Worm (Caenorhabditis elegans) whole organism, L3 larva: ENCODE measurements around the gene T05E12.3.

Experiments used
- R02D3.7 ChIP-seq: fragments of 150-350 bp; optimal IDR thresholded peaks from 2 replicates; lab custom pipeline; 2014; ENCODE audit warnings: missing biosample characterization, missing genetic modification characterization
- aly-2 ChIP-seq: fragments of 150-350 bp; optimal IDR thresholded peaks from 2 replicates; lab custom pipeline; 2014; ENCODE audit warnings: missing biosample characterization, missing genetic modification characterization
- ceh-16 ChIP-seq: sonication (generic microtip); optimal IDR thresholded peaks from 2 replicates; lab custom pipeline; 2017; ENCODE audit warnings: missing biosample characterization, missing genetic modification characterization
- ceh-28 ChIP-seq: fragments of 150-350 bp; optimal IDR thresholded peaks from 2 replicates; lab custom pipeline; 2014; ENCODE audit warnings: missing biosample characterization, missing genetic modification reagents, missing genetic modification characterization
- ceh-9 ChIP-seq: sonication (generic microtip); optimal IDR thresholded peaks from 2 replicates; lab custom pipeline; 2018; ENCODE audit warnings: missing biosample characterization, missing genetic modification characterization
- daf-12 ChIP-seq: fragments of 150-350 bp; optimal IDR thresholded peaks from 2 replicates; lab custom pipeline; 2014; ENCODE audit warnings: missing biosample characterization, missing genetic modification reagents, missing genetic modification characterization
- egl-27 ChIP-seq: sonication (generic microtip); optimal IDR thresholded peaks from 4 replicates; lab custom pipeline; 2017; ENCODE audit warnings: missing biosample characterization, missing genetic modification reagents, missing genetic modification characterization
- egl-5 ChIP-seq: fragments of 150-350 bp; optimal IDR thresholded peaks from 2 replicates; lab custom pipeline; 2017; ENCODE audit warnings: missing biosample characterization, missing genetic modification reagents, missing genetic modification characterization, inconsistent platforms
- elt-1 ChIP-seq: fragments of 150-350 bp; optimal IDR thresholded peaks from 2 replicates; lab custom pipeline; 2014; ENCODE audit warnings: missing biosample characterization, missing genetic modification characterization
- elt-2 ChIP-seq: sonication (generic microtip); optimal IDR thresholded peaks from 2 replicates; lab custom pipeline; 2016; ENCODE audit warnings: missing genetic modification reagents, mild to moderate bottlenecking, missing genetic modification characterization, missing compliant biosample characterization
- elt-3 ChIP-seq, 3 experiments: fragments of 150-350 bp in 1 of 3; sonication (generic microtip) in 2 of 3; optimal IDR thresholded peaks; 2 replicates in 2 of 3; 4 replicates in 1 of 3; lab custom pipeline; 2014 to 2017; ENCODE audit warnings: missing biosample characterization in 3 of 3, missing genetic modification characterization in 3 of 3
- eor-1 ChIP-seq, 2 experiments: fragments of 150-350 bp; optimal IDR thresholded peaks; 2 replicates each; lab custom pipeline; 2014 to 2018; ENCODE audit warnings: missing biosample characterization in 2 of 2, missing genetic modification characterization in 2 of 2
- fkh-2 ChIP-seq: fragments of 150-350 bp; optimal IDR thresholded peaks from 2 replicates; lab custom pipeline; 2014; ENCODE audit warnings: missing biosample characterization, missing genetic modification reagents, missing genetic modification characterization
- fos-1 ChIP-seq: fragments of 150-350 bp; optimal IDR thresholded peaks from 2 replicates; lab custom pipeline; 2014; ENCODE audit warnings: missing biosample characterization, missing genetic modification characterization
- hmg-11 ChIP-seq: sonication (generic microtip); optimal IDR thresholded peaks from 2 replicates; lab custom pipeline; 2016; ENCODE audit warnings: missing genetic modification characterization, missing compliant biosample characterization
- jun-1 ChIP-seq: fragments of 150-350 bp; optimal IDR thresholded peaks from 2 replicates; lab custom pipeline; 2014; ENCODE audit warnings: missing biosample characterization, missing genetic modification reagents, missing genetic modification characterization
- lin-39 ChIP-seq: fragments of 150-350 bp; optimal IDR thresholded peaks from 2 replicates; lab custom pipeline; 2018; ENCODE audit warnings: missing biosample characterization, missing genetic modification reagents, missing genetic modification characterization
- mdl-1 ChIP-seq: fragments of 150-350 bp; optimal IDR thresholded peaks from 2 replicates; lab custom pipeline; 2014; ENCODE audit warnings: missing biosample characterization, missing genetic modification characterization
- mml-1 ChIP-seq: fragments of 150-350 bp; sonication (generic microtip); optimal IDR thresholded peaks from 3 replicates; lab custom pipeline; 2014; ENCODE audit warnings: missing biosample characterization, missing genetic modification characterization
- nfya-1 ChIP-seq: sonication (generic microtip); optimal IDR thresholded peaks from 2 replicates; lab custom pipeline; 2017; ENCODE audit warnings: missing genetic modification characterization, mild to moderate bottlenecking, missing compliant biosample characterization, antibody characterized with exemption, moderate library complexity; ENCODE audit not compliant: insufficient read depth
- nhr-12 ChIP-seq: fragments of 150-350 bp; optimal IDR thresholded peaks from 2 replicates; lab custom pipeline; 2014; ENCODE audit warnings: missing biosample characterization, missing genetic modification characterization
- nhr-23 ChIP-seq: fragments of 150-350 bp; optimal IDR thresholded peaks from 2 replicates; lab custom pipeline; 2014; ENCODE audit warnings: missing biosample characterization, missing genetic modification reagents, missing genetic modification characterization
- nhr-237 ChIP-seq: fragments of 150-350 bp; optimal IDR thresholded peaks from 2 replicates; lab custom pipeline; 2014; ENCODE audit warnings: missing biosample characterization, missing genetic modification characterization
- nhr-25 ChIP-seq: sonication (generic microtip); optimal IDR thresholded peaks from 2 replicates; lab custom pipeline; 2017; ENCODE audit warnings: missing biosample characterization, missing genetic modification characterization
- nhr-28 ChIP-seq: fragments of 150-350 bp; optimal IDR thresholded peaks from 2 replicates; lab custom pipeline; 2014; ENCODE audit warnings: missing biosample characterization, missing genetic modification characterization
- nhr-67 ChIP-seq: fragments of 150-350 bp; optimal IDR thresholded peaks from 2 replicates; lab custom pipeline; 2014; ENCODE audit warnings: missing biosample characterization, missing genetic modification characterization
- nhr-76 ChIP-seq: fragments of 150-350 bp; sonication (generic microtip); optimal IDR thresholded peaks from 5 replicates; lab custom pipeline; 2014; ENCODE audit warnings: missing biosample characterization, missing genetic modification characterization
- nhr-77 ChIP-seq: fragments of 150-350 bp; optimal IDR thresholded peaks from 2 replicates; lab custom pipeline; 2014; ENCODE audit warnings: missing biosample characterization, missing genetic modification characterization
- pha-4 ChIP-seq: fragments of 150-350 bp; optimal IDR thresholded peaks from 2 replicates; lab custom pipeline; 2014; ENCODE audit warnings: missing biosample characterization, missing genetic modification reagents, missing genetic modification characterization
- pqm-1 ChIP-seq: fragments of 150-350 bp; optimal IDR thresholded peaks from 2 replicates; lab custom pipeline; 2017; ENCODE audit warnings: missing biosample characterization, missing genetic modification characterization, inconsistent platforms
- sea-2 ChIP-seq: fragments of 150-350 bp; sonication (generic microtip); optimal IDR thresholded peaks from 4 replicates; lab custom pipeline; 2014; ENCODE audit warnings: missing biosample characterization, missing genetic modification reagents, missing genetic modification characterization
- skn-1 ChIP-seq: fragments of 150-350 bp; optimal IDR thresholded peaks from 2 replicates; lab custom pipeline; 2014; ENCODE audit warnings: missing biosample characterization, missing genetic modification characterization
- snpc-4 ChIP-seq: fragments of 150-350 bp; optimal IDR thresholded peaks from 2 replicates; lab custom pipeline; 2014; ENCODE audit warnings: missing biosample characterization, missing genetic modification characterization
- tbx-2 ChIP-seq: sonication (generic microtip); optimal IDR thresholded peaks from 2 replicates; lab custom pipeline; 2016; ENCODE audit warnings: mild to moderate bottlenecking, missing genetic modification characterization, missing compliant biosample characterization
- unc-39 ChIP-seq: sonication (generic microtip); optimal IDR thresholded peaks from 4 replicates; lab custom pipeline; 2017; ENCODE audit warnings: missing biosample characterization, missing genetic modification characterization
- zag-1 ChIP-seq: fragments of 150-350 bp; optimal IDR thresholded peaks from 2 replicates; lab custom pipeline; 2014; ENCODE audit warnings: missing biosample characterization, missing genetic modification characterization
- ztf-11 ChIP-seq: fragments of 150-350 bp; optimal IDR thresholded peaks from 2 replicates; lab custom pipeline; 2014; ENCODE audit warnings: missing biosample characterization, missing genetic modification characterization
- ztf-4 ChIP-seq: fragments of 150-350 bp; optimal IDR thresholded peaks from 2 replicates; lab custom pipeline; 2014; ENCODE audit warnings: missing biosample characterization, missing genetic modification characterization

The T05E12.3 gene

DNA sequence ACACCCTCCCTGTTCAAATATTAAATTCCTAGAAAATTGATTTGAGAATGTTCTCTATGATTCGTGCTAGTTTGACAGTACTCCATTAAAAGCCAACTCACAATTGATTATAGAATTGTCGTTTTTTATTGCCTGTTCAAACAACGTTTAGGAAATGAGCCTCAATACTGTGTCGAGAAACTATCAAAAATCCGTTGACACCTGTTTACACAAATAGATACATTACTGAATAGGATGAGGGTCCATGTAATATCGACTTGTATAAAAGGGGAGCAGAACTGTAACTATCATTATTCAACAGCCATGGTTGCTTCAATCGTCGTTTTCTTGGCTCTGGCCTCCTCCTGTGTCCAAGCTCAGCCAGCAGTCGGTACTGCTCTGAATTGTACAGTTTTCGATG lies 23.0 kb upstream of the T05E12.3 start, which contains the start of gene ZK218.5:
TSS of gene ZK218.5 (plus strand) at position 301 of the 400 bp plus-strand sequence.
- TF ChIP-seq R02D3.7 (no peak), hmg-11 (no peak), nhr-237 (tag; lab: Kevin White, UChicago) (no peak), nhr-76 (no peak), mdl-1 (no peak), elt-3 (tag; optimal IDR thresholded peaks at IDR 0.05; lab: Kevin White, UChicago) (no peak), sea-2 (no peak), jun-1 (tag; lab: Kevin White, UChicago) (no peak), fos-1 (no peak), nhr-25 (tag; lab: Kevin White, UChicago) (no peak), pha-4 (tag; lab: Kevin White, UChicago) (no peak), snpc-4 (no peak), egl-5 (tag; lab: Kevin White, UChicago) (no peak)

ce11 chrV:17098669-17099068 lies 20.9 kb upstream of the T05E12.3 start, which contains the start of the genes ZK218.3 and ZK218.4:
Gene ZK218.3, minus strand, starts transcription at chrV:17098769.
Gene ZK218.4, plus strand, starts transcription at chrV:17098854.
- TF ChIP-seq nhr-23 (tag; lab: Kevin White, UChicago) (no peak), skn-1 (tag; lab: Kevin White, UChicago) (no peak), nfya-1 (tag; lab: Kevin White, UChicago) (no peak), nhr-76 (no peak)

DNA sequence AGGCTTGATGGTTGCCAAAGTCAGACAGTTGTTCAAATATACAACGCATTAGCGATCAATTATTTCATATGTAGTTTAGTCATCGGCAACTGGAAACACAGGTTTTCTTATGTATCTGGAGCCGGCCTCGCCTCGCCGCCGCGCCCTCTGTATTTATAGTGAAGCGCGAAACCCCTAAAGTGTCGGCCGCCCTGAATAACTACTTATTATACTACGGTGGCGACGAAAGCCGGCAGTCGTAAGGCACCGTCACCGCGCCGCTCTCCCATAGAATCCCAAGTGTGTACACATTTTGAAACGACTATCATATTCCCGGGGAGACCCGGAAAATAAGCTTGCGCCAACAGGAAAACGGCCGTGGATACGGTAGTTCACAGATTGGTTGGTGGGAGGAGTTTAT lies 16.8 kb upstream of the T05E12.3 start:
- TF ChIP-seq nhr-23 (tag; lab: Kevin White, UChicago), result no peak
- no peak for TF ChIP-seq nhr-77 (tag; lab: Kevin White, UChicago)
- TF ChIP-seq mml-1 (tag; lab: Kevin White, UChicago), result no peak
- TF ChIP-seq unc-39 (tag; lab: Kevin White, UChicago), result no peak
- TF ChIP-seq pha-4 (tag; lab: Kevin White, UChicago), result no peak
- no peak for TF ChIP-seq jun-1 (tag; lab: Kevin White, UChicago)
- TF ChIP-seq ztf-11, result no peak
- no peak for TF ChIP-seq nhr-28 (tag; lab: Kevin White, UChicago)
- no peak for TF ChIP-seq egl-5 (tag; lab: Kevin White, UChicago)
- no peak for TF ChIP-seq skn-1 (tag; lab: Kevin White, UChicago)
- no peak for TF ChIP-seq ceh-16
- TF ChIP-seq ztf-4, result no peak
- no peak for TF ChIP-seq pqm-1 (tag; lab: Kevin White, UChicago)
- no peak for TF ChIP-seq R02D3.7
- no peak for TF ChIP-seq fkh-2 (tag; lab: Kevin White, UChicago)
- TF ChIP-seq aly-2 (tag; lab: Kevin White, UChicago), result no peak
- no peak for TF ChIP-seq sea-2
- no peak for TF ChIP-seq nhr-67 (tag; lab: Kevin White, UChicago)

DNA sequence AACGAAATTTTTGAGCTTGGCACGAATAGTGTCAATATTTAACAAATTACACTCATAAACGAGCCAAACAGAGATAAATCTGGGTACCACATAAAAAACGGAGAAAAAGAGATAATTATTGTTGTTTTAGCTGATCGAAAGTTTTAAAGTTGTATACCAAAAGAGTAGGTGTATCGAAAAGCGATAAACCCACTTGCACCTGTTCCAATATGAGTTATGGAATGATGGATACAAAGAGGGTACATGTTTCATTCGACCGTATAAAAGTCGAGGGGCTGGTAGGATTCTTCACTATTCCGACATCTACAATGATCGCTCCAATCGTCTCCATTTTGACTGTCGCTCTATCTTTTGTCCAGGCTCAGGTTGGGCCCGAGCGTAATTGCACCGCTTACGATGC lies 14.5 kb upstream of the T05E12.3 start, which contains the start of gene ZK218.1:
TSS of gene ZK218.1 (plus strand) at position 301 of the 400 bp plus-strand sequence.
- TF ChIP-seq egl-5 (tag; lab: Kevin White, UChicago) (no peak), elt-1 (tag; lab: Kevin White, UChicago) (no peak), egl-27 (no peak), jun-1 (tag; lab: Kevin White, UChicago) (no peak), tbx-2 (tag; lab: Kevin White, UChicago) (no peak), fkh-2 (tag; lab: Kevin White, UChicago) (no peak), elt-3 (tag; optimal IDR thresholded peaks at IDR 0.05; lab: Kevin White, UChicago) (no peak), eor-1 (tag; optimal IDR thresholded peaks at IDR 0.05; lab: Kevin White, UChicago) (no peak), nhr-237 (tag; lab: Kevin White, UChicago) (no peak), ceh-16 (no peak), elt-2 (tag; lab: Kevin White, UChicago) (no peak), fos-1 (no peak), skn-1 (tag; lab: Kevin White, UChicago) (no peak), nhr-67 (tag; lab: Kevin White, UChicago) (no peak), zag-1 (no peak), nhr-12 (tag; lab: Kevin White, UChicago) (no peak), nhr-25 (tag; lab: Kevin White, UChicago) (no peak)
- TF ChIP-seq, all 47 proteins: peak for 0

ce11 chrV:17089931-17090429 lies 12.2 kb upstream of the T05E12.3 start, which contains the start of gene srh-237:
Gene srh-237, plus strand, starts transcription at chrV:17090379.
- no peak for TF ChIP-seq zag-1
- TF ChIP-seq R02D3.7, result no peak
- no peak for TF ChIP-seq daf-12 (tag; lab: Kevin White, UChicago)
- no peak for TF ChIP-seq ceh-16
- peak; percentile 35 for TF ChIP-seq skn-1 (tag; lab: Kevin White, UChicago)
- TF ChIP-seq aly-2 (tag; lab: Kevin White, UChicago), result no peak
- TF ChIP-seq nhr-237 (tag; lab: Kevin White, UChicago), result no peak
- peak; percentile 80 for TF ChIP-seq pqm-1 (tag; lab: Kevin White, UChicago)
- TF ChIP-seq ceh-9 (tag; lab: Kevin White, UChicago), result no peak
- peak; percentile 79 for TF ChIP-seq elt-2 (tag; lab: Kevin White, UChicago)
- no peak for TF ChIP-seq ztf-4
- TF ChIP-seq ztf-11, result no peak
- TF ChIP-seq lin-39 (tag; lab: Kevin White, UChicago), result no peak
- TF ChIP-seq egl-27, result no peak
- no peak for TF ChIP-seq elt-1 (tag; lab: Kevin White, UChicago)
- TF ChIP-seq tbx-2 (tag; lab: Kevin White, UChicago), result no peak
- no peak for TF ChIP-seq ceh-28 (tag; lab: Kevin White, UChicago)
- no peak for TF ChIP-seq nhr-76
